Worm (Caenorhabditis elegans) whole organism, L4 larva: Measurements from ENCODE around the gene slc-25A29.
A peak's percentile ranks its signal among the peaks of the same experiment; 100 is the strongest.

Source experiments
- D1046.2 ChIP-seq: fragments of 200-800 bp; sonication (Bioruptor generic); IDR thresholded peaks from 2 replicates; pipeline ENCODE4 v1.3.6; 2022; ENCODE audit warnings: missing genetic modification characterization, missing compliant biosample characterization
- F10B5.3 ChIP-seq: sonication (generic microtip); optimal IDR thresholded peaks from 2 replicates; lab custom pipeline; 2016; ENCODE audit warnings: mild to moderate bottlenecking, missing genetic modification characterization, missing compliant biosample characterization
- F26F4.8 ChIP-seq: fragments of 200-800 bp; sonication (Bioruptor generic); conservative IDR thresholded peaks from 2 replicates; pipeline ENCODE4 v1.3.6; 2022; ENCODE audit warnings: missing genetic modification characterization, missing compliant biosample characterization
- R02D3.7 ChIP-seq: fragments of 150-350 bp; sonication (generic microtip); optimal IDR thresholded peaks from 3 replicates; lab custom pipeline; 2014; ENCODE audit warnings: missing biosample characterization, missing genetic modification characterization
- T20F7.1 ChIP-seq: fragments of 200-800 bp; sonication (Bioruptor generic); optimal IDR thresholded peaks from 2 replicates; lab custom pipeline; 2018; ENCODE audit warnings: mild to moderate bottlenecking, missing genetic modification characterization, missing compliant biosample characterization
- T26A8.4 ChIP-seq: fragments of 200-800 bp; sonication (Bioruptor generic); IDR thresholded peaks from 2 replicates; pipeline ENCODE4 v1.3.6; 2022; ENCODE audit warnings: missing genetic modification characterization, missing compliant biosample characterization
- ZK337.2 ChIP-seq: fragments of 200-800 bp; sonication (Bioruptor generic); IDR thresholded peaks from 2 replicates; pipeline ENCODE4 v1.3.6; 2022; ENCODE audit warnings: missing genetic modification reagents, missing genetic modification characterization, missing compliant biosample characterization
- aha-1 ChIP-seq: fragments of 150-350 bp; peaks from one replicate; lab custom pipeline; 2014; ENCODE audit warnings: missing biosample characterization, missing genetic modification characterization
- aly-2 ChIP-seq: sonication (generic microtip); optimal IDR thresholded peaks from 2 replicates; lab custom pipeline; 2018; ENCODE audit warnings: missing biosample characterization, missing genetic modification characterization
- attf-4 ChIP-seq: sonication (generic microtip); optimal IDR thresholded peaks from 3 replicates; lab custom pipeline; 2017; ENCODE audit warnings: missing biosample characterization, missing genetic modification characterization
- ceh-28 ChIP-seq: fragments of 150-350 bp; optimal IDR thresholded peaks from 2 replicates; lab custom pipeline; 2014; ENCODE audit warnings: missing biosample characterization, missing genetic modification reagents, missing genetic modification characterization
- ceh-44 ChIP-seq: fragments of 200-800 bp; sonication (Bioruptor generic); IDR thresholded peaks from 2 replicates; pipeline ENCODE4 v1.3.6; 2022; ENCODE audit warnings: missing genetic modification reagents, missing genetic modification characterization, missing compliant biosample characterization
- ceh-62 ChIP-seq: sonication (generic microtip); optimal IDR thresholded peaks from 2 replicates; lab custom pipeline; 2017; ENCODE audit warnings: missing biosample characterization, missing genetic modification characterization
- ceh-82 ChIP-seq: sonication (generic microtip); optimal IDR thresholded peaks from 2 replicates; lab custom pipeline; 2017; ENCODE audit warnings: missing biosample characterization, missing genetic modification characterization
- ces-1 ChIP-seq: fragments of 150-350 bp; sonication (generic microtip); optimal IDR thresholded peaks from 4 replicates; lab custom pipeline; 2014; ENCODE audit warnings: missing biosample characterization, missing genetic modification reagents, missing genetic modification characterization
- cey-2 ChIP-seq: sonication (generic microtip); optimal IDR thresholded peaks from 3 replicates; lab custom pipeline; 2017; ENCODE audit warnings: missing genetic modification characterization, mild to moderate bottlenecking, missing compliant biosample characterization, antibody characterized with exemption, borderline replicate concordance; ENCODE audit not compliant: insufficient read depth
- dmd-6 ChIP-seq: fragments of 200-800 bp; sonication (Bioruptor generic); IDR thresholded peaks from 2 replicates; pipeline ENCODE4 v1.3.6; 2022; ENCODE audit warnings: missing genetic modification reagents, missing genetic modification characterization, missing compliant biosample characterization
- dpl-1 ChIP-seq: fragments of 150-350 bp; optimal IDR thresholded peaks from 2 replicates; lab custom pipeline; 2014; ENCODE audit warnings: missing biosample characterization, missing genetic modification reagents, missing genetic modification characterization
- dve-1 ChIP-seq: sonication (generic microtip); optimal IDR thresholded peaks from 2 replicates; lab custom pipeline; 2017; ENCODE audit warnings: antibody characterized with exemption, mild to moderate bottlenecking, missing genetic modification characterization, missing compliant biosample characterization; ENCODE audit not compliant: insufficient read depth
- egl-27 ChIP-seq: sonication (generic microtip); optimal IDR thresholded peaks from 3 replicates; lab custom pipeline; 2017; ENCODE audit warnings: missing biosample characterization, missing genetic modification reagents, missing genetic modification characterization
- egl-43 ChIP-seq: fragments of 200-800 bp; sonication (Bioruptor generic); IDR thresholded peaks from 2 replicates; pipeline ENCODE4 v1.3.6; 2022; ENCODE audit warnings: missing genetic modification reagents, missing genetic modification characterization, missing compliant biosample characterization
- hif-1 ChIP-seq, 2 experiments: sonication (generic microtip); optimal IDR thresholded peaks; 2 replicates each; lab custom pipeline; 2016 to 2017; ENCODE audit warnings: missing compliant biosample characterization in 2 of 2, missing genetic modification characterization in 2 of 2, missing genetic modification reagents in 2 of 2, missing genotype in 2 of 2, mild to moderate bottlenecking in 1 of 2
- hlh-11 ChIP-seq: fragments of 200-800 bp; sonication (Bioruptor generic); optimal IDR thresholded peaks from 2 replicates; lab custom pipeline; 2018; ENCODE audit warnings: mild to moderate bottlenecking, missing genetic modification characterization, missing compliant biosample characterization
- hlh-30 ChIP-seq: sonication (generic microtip); optimal IDR thresholded peaks from 2 replicates; lab custom pipeline; 2017; ENCODE audit warnings: antibody characterized with exemption, mild to moderate bottlenecking, missing genetic modification characterization, missing compliant biosample characterization; ENCODE audit not compliant: insufficient read depth
- lim-7 ChIP-seq: fragments of 200-800 bp; sonication (Bioruptor generic); IDR thresholded peaks from 2 replicates; pipeline ENCODE4 v1.3.6; 2022; ENCODE audit warnings: missing genetic modification characterization, missing compliant biosample characterization
- lin-1 ChIP-seq: fragments of 200-800 bp; sonication (Bioruptor generic); IDR thresholded peaks from 2 replicates; pipeline ENCODE4 v1.3.6; 2022; ENCODE audit warnings: missing genetic modification reagents, missing genetic modification characterization, missing compliant biosample characterization
- lin-29 ChIP-seq: fragments of 200-800 bp; sonication (Bioruptor generic); IDR thresholded peaks from 2 replicates; pipeline ENCODE4 v1.3.6; 2022; ENCODE audit warnings: missing genetic modification reagents, missing genetic modification characterization, missing compliant biosample characterization
- madf-9 ChIP-seq: fragments of 200-800 bp; sonication (Bioruptor generic); conservative IDR thresholded peaks from 2 replicates; pipeline ENCODE4 v1.3.6; 2022; ENCODE audit warnings: missing genetic modification reagents, missing genetic modification characterization, missing compliant biosample characterization
- mdl-1 ChIP-seq, 2 experiments: fragments of 150-350 bp in 1 of 2; sonication (generic microtip) in 1 of 2; optimal IDR thresholded peaks; 2 replicates each; lab custom pipeline; 2014 to 2017; ENCODE audit warnings: missing biosample characterization in 2 of 2, missing genetic modification characterization in 2 of 2
- mes-2 ChIP-seq: sonication (generic microtip); optimal IDR thresholded peaks from 2 replicates; lab custom pipeline; 2016; ENCODE audit warnings: missing genotype, mild to moderate bottlenecking, missing genetic modification characterization, missing compliant biosample characterization; ENCODE audit not compliant: poor library complexity, severe bottlenecking
- mxl-3 ChIP-seq: fragments of 200-800 bp; sonication (Bioruptor generic); optimal IDR thresholded peaks from 2 replicates; lab custom pipeline; 2018; ENCODE audit warnings: mild to moderate bottlenecking, missing genetic modification characterization, missing compliant biosample characterization
- nhr-11 ChIP-seq: fragments of 150-350 bp; optimal IDR thresholded peaks from 2 replicates; lab custom pipeline; 2014; ENCODE audit warnings: missing biosample characterization, missing genetic modification characterization
- nhr-25 ChIP-seq: sonication (generic microtip); optimal IDR thresholded peaks from 2 replicates; lab custom pipeline; 2017; ENCODE audit warnings: missing genetic modification characterization, mild to moderate bottlenecking, missing compliant biosample characterization, antibody characterized with exemption, moderate library complexity, borderline replicate concordance; ENCODE audit not compliant: insufficient read depth
- nhr-28 ChIP-seq: fragments of 150-350 bp; optimal IDR thresholded peaks from 2 replicates; lab custom pipeline; 2014; ENCODE audit warnings: missing biosample characterization, missing genetic modification characterization
- nhr-41 ChIP-seq: fragments of 200-800 bp; sonication (Bioruptor generic); IDR thresholded peaks from 2 replicates; pipeline ENCODE4 v1.3.6; 2022; ENCODE audit warnings: missing genetic modification reagents, missing genetic modification characterization, missing compliant biosample characterization
- nhr-48 ChIP-seq: sonication (generic microtip); optimal IDR thresholded peaks from 2 replicates; lab custom pipeline; 2016; ENCODE audit warnings: mild to moderate bottlenecking, missing genetic modification characterization, missing compliant biosample characterization
- nhr-6 ChIP-seq: fragments of 150-350 bp; optimal IDR thresholded peaks from 2 replicates; lab custom pipeline; 2014; ENCODE audit warnings: missing biosample characterization, missing genetic modification characterization
- skn-1 ChIP-seq: fragments of 150-350 bp; optimal IDR thresholded peaks from 2 replicates; lab custom pipeline; 2014; ENCODE audit warnings: missing biosample characterization, missing genetic modification characterization
- snpc-4 ChIP-seq: fragments of 150-350 bp; optimal IDR thresholded peaks from 2 replicates; lab custom pipeline; 2014; ENCODE audit warnings: missing biosample characterization, missing genetic modification characterization
- spr-1 ChIP-seq: sonication (generic microtip); optimal IDR thresholded peaks from 2 replicates; lab custom pipeline; 2016; ENCODE audit warnings: mild to moderate bottlenecking, missing genetic modification characterization, missing compliant biosample characterization
- spr-3 ChIP-seq: fragments of 200-800 bp; sonication (Bioruptor generic); optimal IDR thresholded peaks from 2 replicates; lab custom pipeline; 2018; ENCODE audit warnings: mild to moderate bottlenecking, missing genetic modification characterization, missing compliant biosample characterization
- tag-97 ChIP-seq: fragments of 200-800 bp; sonication (Bioruptor generic); IDR thresholded peaks from 2 replicates; pipeline ENCODE4 v1.3.6; 2022; ENCODE audit warnings: missing genetic modification characterization, missing compliant biosample characterization
- unc-62 ChIP-seq, 3 experiments: fragments of 150-350 bp in 1 of 3; sonication (generic microtip); optimal IDR thresholded peaks in 2 of 3; peaks in 1 of 3; 1 replicate in 1 of 3; 2 replicates in 2 of 3; lab custom pipeline; 2014 to 2017; ENCODE audit warnings: missing biosample characterization in 3 of 3, missing genetic modification characterization in 3 of 3, missing genetic modification reagents in 3 of 3, missing genotype in 1 of 3
- vab-7 ChIP-seq: fragments of 200-800 bp; sonication (Bioruptor generic); IDR thresholded peaks from 2 replicates; pipeline ENCODE4 v1.3.6; 2022; ENCODE audit warnings: missing genetic modification reagents, missing genetic modification characterization, missing compliant biosample characterization
- zip-11 ChIP-seq: fragments of 200-800 bp; sonication (Bioruptor generic); IDR thresholded peaks from 2 replicates; pipeline ENCODE4 v1.3.6; 2022; ENCODE audit warnings: missing genetic modification characterization, missing compliant biosample characterization
- zip-2 ChIP-seq: fragments of 150-350 bp; optimal IDR thresholded peaks from 2 replicates; lab custom pipeline; 2014; ENCODE audit warnings: missing biosample characterization, missing genetic modification characterization
- ztf-11 ChIP-seq: fragments of 150-350 bp; optimal IDR thresholded peaks from 2 replicates; lab custom pipeline; 2014; ENCODE audit warnings: missing biosample characterization, missing genetic modification characterization

Gene slc-25A29

ce11 chrV:14663006-14663405 is 5.0 kb upstream of the slc-25A29 start, which contains the start of gene C47E8.9:
TSS of gene C47E8.9 (plus strand) at chrV:14663306.
- TF ChIP-seq tag-97 (GFP tag; lab: Robert Waterston, UW): no peak
- TF ChIP-seq nhr-11: no peak
- no peak for TF ChIP-seq mxl-3 (GFP tag; lab: Kevin White, UChicago)
- TF ChIP-seq ZK337.2: no peak
- no peak for TF ChIP-seq lim-7
- TF ChIP-seq attf-4 (tag; lab: Kevin White, UChicago): no peak
- TF ChIP-seq F10B5.3 (tag; lab: Kevin White, UChicago): no peak
- TF ChIP-seq egl-27 (tag; lab: Kevin White, UChicago): no peak
- no peak for TF ChIP-seq mes-2 (tag; lab: Kevin White, UChicago)
- TF ChIP-seq madf-9 (GFP tag; lab: Robert Waterston, UW): no peak

- TF ChIP-seq ceh-28 (tag; lab: Kevin White, UChicago): no peak
- TF ChIP-seq unc-62 (GFP tag; optimal IDR thresholded peaks at IDR 0.05 in 1 of 2; lab: Kevin White, UChicago): peak in 1 of 2 experiments; percentile 72
- TF ChIP-seq unc-62 (tag; optimal IDR thresholded peaks at IDR 0.05; lab: Kevin White, UChicago): no peak
- TF ChIP-seq nhr-28 (tag; lab: Kevin White, UChicago): peak; percentile 71
- peak; percentile 92 for TF ChIP-seq aha-1 (tag; lab: Kevin White, UChicago)
- TF ChIP-seq ztf-11 (tag; lab: Kevin White, UChicago): no peak
- no peak for TF ChIP-seq ceh-82 (tag; lab: Kevin White, UChicago)
- TF ChIP-seq dpl-1 (GFP tag; lab: Kevin White, UChicago): no peak
- TF ChIP-seq D1046.2 (GFP tag; lab: Robert Waterston, UW): no peak
- TF ChIP-seq cey-2 (tag; lab: Kevin White, UChicago): peak; percentile 92
- TF ChIP-seq T20F7.1 (GFP tag; lab: Kevin White, UChicago): no peak
- TF ChIP-seq vab-7: no peak
- TF ChIP-seq egl-27 (tag; lab: Kevin White, UChicago): no peak
- no peak for TF ChIP-seq nhr-41 (GFP tag; lab: Robert Waterston, UW)
- TF ChIP-seq nhr-6 (tag; lab: Kevin White, UChicago): peak; percentile 5
- TF ChIP-seq T26A8.4 (GFP tag; lab: Robert Waterston, UW): no peak
- peak; percentile 20 for TF ChIP-seq nhr-25 (tag; lab: Kevin White, UChicago)
- peak; percentile 49 for TF ChIP-seq dmd-6 (GFP tag; lab: Robert Waterston, UW)
- TF ChIP-seq ceh-62 (tag; lab: Kevin White, UChicago): no peak
- no peak for TF ChIP-seq aly-2 (tag; lab: Kevin White, UChicago)
- TF ChIP-seq F26F4.8 (GFP tag; lab: Robert Waterston, UW): no peak
- TF ChIP-seq ces-1 (GFP tag; lab: Kevin White, UChicago): no peak
- peak; percentile 90 for TF ChIP-seq nhr-48 (tag; lab: Kevin White, UChicago)
- TF ChIP-seq dve-1 (tag; lab: Kevin White, UChicago): no peak
- TF ChIP-seq snpc-4 (tag; lab: Kevin White, UChicago): no peak
- no peak for TF ChIP-seq zip-2
- TF ChIP-seq spr-1 (tag; lab: Kevin White, UChicago): no peak
- TF ChIP-seq lin-29 (GFP tag; lab: Robert Waterston, UW): no peak
- peak; percentile 79 for TF ChIP-seq hlh-11 (tag; lab: Kevin White, UChicago)
- no peak for TF ChIP-seq zip-11 (GFP tag; lab: Robert Waterston, UW)
- TF ChIP-seq hif-1 (tag; optimal IDR thresholded peaks at IDR 0.05; lab: Kevin White, UChicago): peak; percentile 53 to 76
- TF ChIP-seq egl-43 (GFP tag; lab: Robert Waterston, UW): no peak
- peak; percentile 83 to 87 for TF ChIP-seq mdl-1 (tag; optimal IDR thresholded peaks at IDR 0.05; lab: Kevin White, UChicago)
- TF ChIP-seq ceh-44 (GFP tag; lab: Robert Waterston, UW): no peak
- no peak for TF ChIP-seq spr-3 (GFP tag; lab: Kevin White, UChicago)
- TF ChIP-seq ZK337.2: no peak
- TF ChIP-seq R02D3.7: no peak
- peak; percentile 93 for TF ChIP-seq mxl-3 (GFP tag; lab: Kevin White, UChicago)
- TF ChIP-seq hlh-30 (tag; lab: Kevin White, UChicago): peak; percentile 77
- TF ChIP-seq lin-1 (GFP tag; lab: Robert Waterston, UW): no peak
- TF ChIP-seq madf-9 (GFP tag; lab: Robert Waterston, UW): no peak
- no peak for TF ChIP-seq skn-1 (tag; lab: Kevin White, UChicago)
These were observed 2.8 kb upstream of the slc-25A29 start, which contains the start of gene srh-17 for ce11 chrV:14660608-14661355. TSS of gene srh-17 (plus strand) at chrV:14661305.
